Fruit fly (Drosophila melanogaster): ENCODE results near the gene Toll-9.

DNA sequence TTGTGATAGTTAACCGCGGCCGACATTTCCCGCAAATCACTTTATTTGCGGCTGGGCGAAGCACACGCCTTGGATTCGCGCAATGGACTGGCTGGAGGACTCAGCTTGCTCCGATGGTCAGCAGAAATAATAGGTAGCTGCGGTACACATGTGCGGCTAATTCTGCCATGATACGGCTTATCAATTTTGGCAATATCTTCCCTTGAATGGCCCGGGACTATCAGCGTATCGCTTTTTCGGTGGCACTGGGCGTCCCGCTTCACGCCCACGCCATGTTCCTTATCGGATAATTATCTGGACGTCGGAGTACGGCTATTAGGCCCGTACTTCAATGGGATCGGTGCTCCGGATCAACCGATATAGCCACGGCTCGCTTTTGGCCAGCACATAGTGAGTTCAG, 450 bp downstream of the Toll-9 start:
- TF ChIP-seq CTCF (optimal IDR thresholded peaks at IDR 0.05) (no peak), CG8478 (optimal IDR thresholded peaks at IDR 0.05) (no peak)
